Fruit fly (Drosophila melanogaster) whole organism, embryonic: ENCODE results near the gene Pgd.
A peak's percentile ranks its signal among the peaks of the same experiment; 100 is the strongest.

Source experiments
- Antp ChIP-seq: fragments of 200-800 bp; sonication (Bioruptor generic); optimal IDR thresholded peaks from 3 replicates; lab custom pipeline; 2016; ENCODE audit warnings: missing biosample characterization, missing genetic modification characterization
- CG10543 ChIP-seq: fragments of 200-800 bp; sonication (Bioruptor generic); optimal IDR thresholded peaks from 3 replicates; lab custom pipeline; 2017; ENCODE audit warnings: missing biosample characterization, mild to moderate bottlenecking, missing genetic modification characterization, moderate library complexity
- CG12659 ChIP-seq: fragments of 200-800 bp; sonication (Bioruptor generic); optimal IDR thresholded peaks from 3 replicates; lab custom pipeline; 2017; ENCODE audit warnings: mild to moderate bottlenecking, missing biosample characterization, missing genetic modification reagents, missing genetic modification characterization
- CG13123 ChIP-seq: fragments of 200-800 bp; sonication (Bioruptor generic); optimal IDR thresholded peaks from 2 replicates; lab custom pipeline; 2016; ENCODE audit warnings: missing biosample characterization, missing genetic modification characterization
- CG13296 ChIP-seq: fragments of 200-800 bp; sonication (Bioruptor generic); optimal IDR thresholded peaks from 3 replicates; lab custom pipeline; 2018; ENCODE audit warnings: missing biosample characterization, mild to moderate bottlenecking, missing genetic modification characterization
- CG14965 ChIP-seq: fragments of 200-800 bp; sonication (Bioruptor generic); optimal IDR thresholded peaks from 2 replicates; lab custom pipeline; 2016; ENCODE audit warnings: missing biosample characterization, missing genetic modification characterization, borderline replicate concordance
- CG15601 ChIP-seq: fragments of 200-800 bp; sonication (Bioruptor generic); optimal IDR thresholded peaks from 3 replicates; lab custom pipeline; 2019; ENCODE audit warnings: missing biosample characterization, mild to moderate bottlenecking, missing genetic modification characterization, moderate library complexity
- CG17829 ChIP-seq: fragments of 200-800 bp; optimal IDR thresholded peaks from 2 replicates; lab custom pipeline; 2019; ENCODE audit warnings: missing biosample characterization, mild to moderate bottlenecking, missing genetic modification characterization, moderate library complexity
- CG18764 ChIP-seq: fragments of 200-800 bp; sonication (Bioruptor generic); optimal IDR thresholded peaks from 3 replicates; lab custom pipeline; 2016; ENCODE audit warnings: missing biosample characterization, missing genetic modification characterization
- CG31441 ChIP-seq: fragments of 200-800 bp; sonication (Bioruptor generic); IDR thresholded peaks from 2 replicates; pipeline ENCODE4 v1.3.6; 2022; ENCODE audit warnings: missing biosample characterization, missing genetic modification characterization
- CG33557 ChIP-seq: fragments of 200-800 bp; sonication (Bioruptor generic); optimal IDR thresholded peaks from 2 replicates; lab custom pipeline; 2019; ENCODE audit warnings: missing biosample characterization, mild to moderate bottlenecking, missing genetic modification characterization, moderate library complexity
- CG4820 ChIP-seq: fragments of 200-800 bp; sonication (Bioruptor generic); optimal IDR thresholded peaks from 3 replicates; lab custom pipeline; 2016; ENCODE audit warnings: missing biosample characterization, missing genetic modification characterization
- CG4854 ChIP-seq: fragments of 200-800 bp; sonication (Bioruptor generic); optimal IDR thresholded peaks from 2 replicates; lab custom pipeline; 2016; ENCODE audit warnings: missing biosample characterization, missing genetic modification characterization, inconsistent platforms
- CG8290 ChIP-seq, 3 experiments: fragments of 200-800 bp; sonication (Bioruptor generic); optimal IDR thresholded peaks; 2 replicates each; lab custom pipeline; 2016 to 2019; ENCODE audit warnings: missing biosample characterization in 3 of 3, missing genetic modification characterization in 3 of 3, mild to moderate bottlenecking in 2 of 3, moderate library complexity in 1 of 3
- CrebB ChIP-seq: fragments of 200-800 bp; sonication (Bioruptor generic); optimal IDR thresholded peaks from 3 replicates; lab custom pipeline; 2018; ENCODE audit warnings: missing biosample characterization, mild to moderate bottlenecking, missing genetic modification characterization
- Dfd ChIP-seq, 2 experiments: fragments of >200 bp; optimal IDR thresholded peaks; 2 replicates each; lab custom pipeline; 2017; ENCODE audit warnings: missing biosample characterization in 2 of 2, missing genetic modification characterization in 2 of 2
- Dref ChIP-seq: fragments of 200-800 bp; sonication (Bioruptor generic); IDR thresholded peaks from 2 replicates; pipeline ENCODE4 v1.3.6; 2022; ENCODE audit warnings: missing biosample characterization, missing genetic modification characterization
- Hmr ChIP-seq: fragments of 200-800 bp; sonication (Bioruptor generic); optimal IDR thresholded peaks from 3 replicates; lab custom pipeline; 2017; ENCODE audit warnings: mild to moderate bottlenecking, missing biosample characterization, missing genetic modification reagents, missing genetic modification characterization
- Mad ChIP-seq: fragments of 200-800 bp; sonication (Bioruptor generic); optimal IDR thresholded peaks from 2 replicates; lab custom pipeline; 2016; ENCODE audit warnings: missing biosample characterization, missing genetic modification characterization
- Med ChIP-seq: fragments of 200-800 bp; sonication (Bioruptor generic); peaks from one replicate; lab custom pipeline; 2016; ENCODE audit warnings: missing biosample characterization, missing genetic modification characterization, mild to moderate bottlenecking, inconsistent platforms, moderate library complexity
- Vsx1 ChIP-seq: fragments of 200-800 bp; sonication (Bioruptor generic); optimal IDR thresholded peaks from 2 replicates; lab custom pipeline; 2017; ENCODE audit warnings: missing biosample characterization, mild to moderate bottlenecking, missing genetic modification characterization, missing genetic modification reagents
- bcd ChIP-seq: fragments of 200-800 bp; sonication (Bioruptor generic); optimal IDR thresholded peaks from 2 replicates; lab custom pipeline; 2017; ENCODE audit warnings: missing biosample characterization, mild to moderate bottlenecking, missing genetic modification characterization
- crc ChIP-seq: fragments of 200-800 bp; sonication (Bioruptor generic); optimal IDR thresholded peaks from 2 replicates; lab custom pipeline; 2016; ENCODE audit warnings: missing biosample characterization, missing genetic modification characterization
- crol ChIP-seq: fragments of 200-800 bp; sonication (Bioruptor generic); IDR thresholded peaks from 2 replicates; pipeline ENCODE4 v1.3.6; 2022; ENCODE audit warnings: missing biosample characterization, missing genetic modification characterization
- crp ChIP-seq, 2 experiments: fragments of 200-800 bp; sonication (Bioruptor generic); optimal IDR thresholded peaks; 2 replicates in 1 of 2; 3 replicates in 1 of 2; lab custom pipeline; 2017; ENCODE audit warnings: missing biosample characterization in 2 of 2, missing genetic modification characterization in 2 of 2, mild to moderate bottlenecking in 1 of 2, moderate library complexity in 1 of 2
- dati ChIP-seq: fragments of 200-800 bp; sonication (Bioruptor generic); IDR thresholded peaks from 2 replicates; pipeline ENCODE4 v1.3.6; 2022; ENCODE audit warnings: missing biosample characterization, missing genetic modification characterization
- eyg ChIP-seq: fragments of 200-800 bp; sonication (Bioruptor generic); optimal IDR thresholded peaks from 3 replicates; lab custom pipeline; 2016; ENCODE audit warnings: missing biosample characterization, missing genetic modification characterization
- fd96Cb ChIP-seq: fragments of 200-800 bp; sonication (Bioruptor generic); optimal IDR thresholded peaks from 2 replicates; lab custom pipeline; 2018; ENCODE audit warnings: missing biosample characterization, mild to moderate bottlenecking, missing genetic modification characterization, moderate library complexity
- ftz-f1 ChIP-seq: fragments of 200-800 bp; sonication (Bioruptor generic); optimal IDR thresholded peaks from 2 replicates; lab custom pipeline; 2016; ENCODE audit warnings: missing biosample characterization, missing genetic modification characterization
- grn ChIP-seq: fragments of 200-800 bp; sonication (Bioruptor generic); optimal IDR thresholded peaks from 3 replicates; lab custom pipeline; 2017; ENCODE audit warnings: missing biosample characterization, missing genetic modification characterization
- gsb-n ChIP-seq: fragments of 200-800 bp; sonication (Bioruptor generic); optimal IDR thresholded peaks from 3 replicates; lab custom pipeline; 2018; ENCODE audit warnings: missing biosample characterization, mild to moderate bottlenecking, missing genetic modification characterization
- gt ChIP-seq: fragments of 200-800 bp; sonication (Bioruptor generic); IDR thresholded peaks from 2 replicates; pipeline ENCODE4 v1.3.6; 2022; ENCODE audit warnings: missing biosample characterization, missing genetic modification characterization
- ham ChIP-seq: fragments of 200-800 bp; sonication (Bioruptor generic); IDR thresholded peaks from 2 replicates; pipeline ENCODE4 v1.3.6; 2022; ENCODE audit warnings: missing biosample characterization, missing genetic modification characterization
- insv ChIP-seq, 2 experiments: fragments of 200-800 bp; sonication (Bioruptor generic); optimal IDR thresholded peaks; 3 replicates each; lab custom pipeline; 2016 to 2018; ENCODE audit warnings: missing biosample characterization in 2 of 2, missing genetic modification characterization in 2 of 2
- kay ChIP-seq: fragments of 200-800 bp; sonication (Bioruptor generic); optimal IDR thresholded peaks from 2 replicates; lab custom pipeline; 2016; ENCODE audit warnings: missing biosample characterization, missing genetic modification characterization
- nmo ChIP-seq: fragments of 200-800 bp; sonication (Bioruptor generic); optimal IDR thresholded peaks from 2 replicates; lab custom pipeline; 2018; ENCODE audit warnings: missing biosample characterization, mild to moderate bottlenecking, missing genetic modification characterization, moderate library complexity
- odd ChIP-seq: fragments of 200-800 bp; sonication (Bioruptor generic); optimal IDR thresholded peaks from 2 replicates; lab custom pipeline; 2017; ENCODE audit warnings: missing biosample characterization, mild to moderate bottlenecking, missing genetic modification characterization
- pfk ChIP-seq: fragments of 200-800 bp; sonication (Bioruptor generic); optimal IDR thresholded peaks from 2 replicates; lab custom pipeline; 2018; ENCODE audit warnings: missing biosample characterization, mild to moderate bottlenecking, missing genetic modification characterization, moderate library complexity
- salm ChIP-seq: fragments of 200-800 bp; sonication (Bioruptor generic); optimal IDR thresholded peaks from 2 replicates; lab custom pipeline; 2018; ENCODE audit warnings: missing biosample characterization, mild to moderate bottlenecking, missing genetic modification characterization
- schlank ChIP-seq: fragments of 200-800 bp; sonication (Bioruptor generic); optimal IDR thresholded peaks from 2 replicates; lab custom pipeline; 2018; ENCODE audit warnings: missing biosample characterization, mild to moderate bottlenecking, missing genetic modification characterization
- scrt ChIP-seq: fragments of 200-800 bp; sonication (Bioruptor generic); optimal IDR thresholded peaks from 2 replicates; lab custom pipeline; 2018; ENCODE audit warnings: missing biosample characterization, mild to moderate bottlenecking, missing genetic modification characterization, moderate library complexity
- sens ChIP-seq: fragments of 200-800 bp; sonication (Bioruptor generic); peaks from one replicate; lab custom pipeline; 2016; ENCODE audit warnings: missing biosample characterization, missing genetic modification characterization
- sens-2 ChIP-seq: fragments of 200-800 bp; sonication (Bioruptor generic); IDR thresholded peaks from 2 replicates; pipeline ENCODE4 v1.3.6; 2022; ENCODE audit warnings: missing biosample characterization, missing genetic modification characterization
- slbo ChIP-seq: fragments of 200-800 bp; sonication (Bioruptor generic); IDR thresholded peaks from 2 replicates; pipeline ENCODE4 v1.3.6; 2022; ENCODE audit warnings: missing biosample characterization, missing genetic modification characterization
- sna ChIP-seq: fragments of 200-800 bp; sonication (Bioruptor generic); IDR thresholded peaks from 2 replicates; pipeline ENCODE4 v1.3.6; 2022; ENCODE audit warnings: missing biosample characterization, missing genetic modification characterization; ENCODE audit not compliant: partially characterized antibody
- sqz ChIP-seq: fragments of 200-800 bp; sonication (Bioruptor generic); optimal IDR thresholded peaks from 3 replicates; lab custom pipeline; 2018; ENCODE audit warnings: missing biosample characterization, mild to moderate bottlenecking, missing genetic modification characterization
- ssp ChIP-seq: fragments of 200-800 bp; sonication (Bioruptor generic); IDR thresholded peaks from 2 replicates; pipeline ENCODE4 v1.3.6; 2022; ENCODE audit warnings: missing biosample characterization, missing genetic modification characterization
- vfl ChIP-seq: fragments of 200-800 bp; sonication (Bioruptor generic); optimal IDR thresholded peaks from 2 replicates; lab custom pipeline; 2016; ENCODE audit warnings: missing biosample characterization, missing genetic modification characterization
- zfh2 ChIP-seq: fragments of 200-800 bp; sonication (Bioruptor generic); optimal IDR thresholded peaks from 2 replicates; lab custom pipeline; 2016; ENCODE audit warnings: missing biosample characterization, missing genetic modification characterization

The Pgd gene

DNA sequence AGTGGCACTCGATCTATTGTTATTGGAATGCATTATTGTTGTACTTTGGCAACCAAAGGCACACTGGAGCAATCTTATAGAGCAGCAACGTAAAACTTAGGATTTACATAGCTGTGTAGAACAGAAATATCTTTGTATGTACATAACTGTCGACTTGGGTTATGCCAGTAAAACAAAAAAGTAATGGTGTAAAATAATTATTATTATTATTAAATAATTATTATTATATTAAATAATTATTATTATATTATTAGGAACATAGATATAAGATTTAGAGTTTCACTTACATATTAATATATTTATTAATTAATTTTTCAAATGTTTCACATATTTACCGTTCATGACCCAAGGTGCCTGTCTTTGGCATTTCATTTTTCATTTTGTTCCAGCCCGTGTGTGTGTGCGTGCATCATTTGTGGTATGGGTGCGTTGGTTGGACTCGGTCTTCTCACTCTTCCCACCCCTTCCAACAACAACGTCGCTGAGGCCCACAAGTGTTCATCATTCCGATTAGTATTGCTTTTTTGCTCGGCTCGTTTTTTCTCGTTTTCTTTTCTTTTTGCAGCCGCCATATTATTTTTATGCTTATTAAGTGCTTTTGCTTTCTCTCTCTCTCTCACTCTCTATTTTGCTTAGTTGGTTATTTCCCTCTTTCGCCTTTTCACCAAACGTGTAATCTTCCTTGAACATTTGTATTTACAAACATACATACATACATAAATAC, 20.8 kb upstream of the Pgd start (continued):
- TF ChIP-seq zfh2 (GFP tag; lab: Kevin White, UChicago) (peak; percentile 86), CG4820 (GFP tag; lab: Kevin White, UChicago) (peak; percentile 94), vfl (GFP tag; lab: Kevin White, UChicago) (peak; percentile 68), CG13123 (peak; percentile 87), CG31441 (GFP tag; lab: Robert Waterston, UW) (peak; percentile 100), CG8290 (GFP tag; optimal IDR thresholded peaks at IDR 0.05; lab: Kevin White, UChicago) (peak; percentile 93), CG8290 (tag; optimal IDR thresholded peaks at IDR 0.05; lab: Kevin White, UChicago) (peak; percentile 32 to 92), ftz-f1 (GFP tag; lab: Kevin White, UChicago) (no peak), bcd (GFP tag; lab: Kevin White, UChicago) (peak; percentile 97), salm (peak; percentile 96), schlank (peak; percentile 89), crc (GFP tag; lab: Kevin White, UChicago) (peak; percentile 34), insv (GFP tag; optimal IDR thresholded peaks at IDR 0.05; lab: Kevin White, UChicago) (peak in 1 of 2 experiments; percentile 86), eyg (GFP tag; lab: Kevin White, UChicago) (peak; percentile 67), ssp (GFP tag; lab: Robert Waterston, UW) (peak; percentile 87), Hmr (GFP tag; lab: Kevin White, UChicago) (peak; percentile 98), gsb-n (tag; lab: Kevin White, UChicago) (peak; percentile 96), CG14965 (GFP tag; lab: Kevin White, UChicago) (peak; percentile 15), Mad (GFP tag; lab: Kevin White, UChicago) (peak; percentile 60), Antp (GFP tag; lab: Kevin White, UChicago) (peak; percentile 90), CG17829 (tag; lab: Kevin White, UChicago) (peak; percentile 98), sens (GFP tag; lab: Kevin White, UChicago) (peak; percentile 94), gt (GFP tag; lab: Robert Waterston, UW) (peak; percentile 83), CG12659 (GFP tag; lab: Kevin White, UChicago) (peak; percentile 98), CrebB (tag; lab: Kevin White, UChicago) (peak; percentile 73), Dfd (GFP tag; optimal IDR thresholded peaks at IDR 0.05; lab: Kevin White, UChicago) (no peak), crp (GFP tag; optimal IDR thresholded peaks at IDR 0.05; lab: Kevin White, UChicago) (peak in 1 of 2 experiments; percentile 48), CG15601 (tag; lab: Kevin White, UChicago) (peak; percentile 97), odd (GFP tag; lab: Kevin White, UChicago) (peak; percentile 98), CG33557 (peak; percentile 99), dati (GFP tag; lab: Robert Waterston, UW) (peak; percentile 60), sens-2 (GFP tag; lab: Robert Waterston, UW) (peak; percentile 65), CG13296 (GFP tag; lab: Kevin White, UChicago) (peak; percentile 98), Dref (GFP tag; lab: Robert Waterston, UW) (peak; percentile 36; the same call in 1 of the 2 replicates), ham (GFP tag; lab: Robert Waterston, UW) (peak; percentile 71), scrt (GFP tag; lab: Kevin White, UChicago) (peak; percentile 94), CG4854 (peak; percentile 76), sna (no peak), Vsx1 (GFP tag; lab: Kevin White, UChicago) (peak; percentile 95), CG18764 (GFP tag; lab: Kevin White, UChicago) (peak; percentile 92), Med (GFP tag; lab: Kevin White, UChicago) (peak; percentile 90), kay (GFP tag; lab: Kevin White, UChicago) (peak; percentile 73), fd96Cb (tag; lab: Kevin White, UChicago) (peak; percentile 98), sqz (GFP tag; lab: Kevin White, UChicago) (peak; percentile 78), CG10543 (peak; percentile 99), grn (GFP tag; lab: Kevin White, UChicago) (no peak), slbo (GFP tag; lab: Robert Waterston, UW) (peak; percentile 95), pfk (GFP tag; lab: Kevin White, UChicago) (peak; percentile 94), nmo (peak; percentile 99), crol (GFP tag; lab: Robert Waterston, UW) (peak; percentile 94)
